Fruit fly (Drosophila melanogaster) S2 (cell line): ENCODE results near the gene cona.

Experiments
- CG8478 ChIP-seq: fragments of >200 bp; optimal IDR thresholded peaks from 2 replicates; lab custom pipeline; 2018
- CTCF ChIP-seq, 2 experiments: fragments of >200 bp; optimal IDR thresholded peaks; 2 replicates each; lab custom pipeline; 2018

DNA sequence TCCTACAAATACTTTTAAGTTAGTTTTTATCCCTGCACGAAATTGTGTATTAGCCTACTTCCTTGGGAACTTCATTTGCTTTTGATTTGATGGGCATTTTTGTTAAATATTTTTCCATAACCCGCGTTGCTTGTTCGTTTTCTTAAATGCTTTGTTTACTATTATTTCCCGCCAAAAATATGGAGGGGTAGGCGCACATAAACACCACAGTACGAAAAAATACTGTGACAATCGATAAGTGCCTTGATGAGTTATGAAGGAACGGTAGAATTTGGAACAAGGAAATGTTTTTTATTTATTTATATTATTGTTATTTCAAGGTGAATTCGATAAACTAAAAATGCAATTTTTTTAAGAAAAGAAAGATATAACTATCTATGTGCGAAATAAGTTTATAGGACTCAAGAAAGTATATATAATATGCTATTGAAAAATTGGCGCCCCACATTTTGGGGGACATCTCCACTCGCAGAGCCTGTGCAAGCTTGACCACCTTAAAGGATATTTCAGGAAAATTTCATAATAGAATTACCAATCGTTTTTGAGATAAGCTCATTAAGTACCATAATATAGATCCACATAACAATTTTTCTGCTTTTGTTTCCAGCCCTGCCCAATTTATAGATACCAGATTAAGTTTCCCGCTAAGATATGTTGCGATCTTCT lies 19.5 kb upstream of the cona start, which contains the start of the genes WRNexo and Nup43:
- TF ChIP-seq CG8478 (no peak), CTCF (optimal IDR thresholded peaks at IDR 0.05; lab: Kevin White, UChicago) (no peak)
